Worm (Caenorhabditis elegans): ENCODE data around the gene C05D11.1.
A peak's percentile ranks its signal among the peaks of the same experiment; 100 is the strongest.

The C05D11.1 gene

DNA sequence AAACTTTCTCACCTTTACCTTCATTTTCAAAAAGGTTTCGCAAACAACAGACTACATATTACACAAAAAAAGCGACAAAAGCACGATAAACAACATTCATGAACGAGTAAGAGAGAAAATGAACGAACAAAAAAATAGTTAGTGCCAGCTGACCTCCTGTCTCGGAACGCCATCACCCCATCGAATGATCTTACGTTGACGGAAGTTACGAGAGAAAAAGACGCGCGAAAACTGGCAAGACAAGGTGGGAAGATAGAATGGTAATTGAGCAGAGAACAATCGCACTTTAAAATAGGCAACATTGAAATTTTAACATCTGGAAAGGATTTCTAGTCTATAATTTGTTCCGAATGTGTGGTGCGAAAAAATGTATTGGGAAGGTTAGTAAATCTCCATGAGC, 16.2 kb upstream of the C05D11.1 start (continued):
- TF ChIP-seq dsc-1 (tag; optimal IDR thresholded peaks at IDR 0.05) (peak; percentile 69), nhr-47 (tag; optimal IDR thresholded peaks at IDR 0.05) (no peak), skn-1 (tag; optimal IDR thresholded peaks at IDR 0.05) (no peak), C34B4.2 (tag; optimal IDR thresholded peaks at IDR 0.05) (no peak), fkh-4 (tag; optimal IDR thresholded peaks at IDR 0.05; ENCODE audit: borderline replicate concordance) (peak; percentile 42), C04F5.9 (tag; optimal IDR thresholded peaks at IDR 0.05) (no peak), nhr-19 (GFP tag; conservative IDR thresholded peaks at IDR 0.05) (peak; percentile 42), ama-1 (optimal IDR thresholded peaks at IDR 0.05) (peak; percentile 65), rnt-1 (tag; optimal IDR thresholded peaks at IDR 0.05) (peak; percentile 10), lin-15B (tag; optimal IDR thresholded peaks at IDR 0.05) (no peak), sptf-1 (tag; optimal IDR thresholded peaks at IDR 0.05) (no peak), tbx-2 (tag; optimal IDR thresholded peaks at IDR 0.05) (no peak), unc-130 (tag; optimal IDR thresholded peaks at IDR 0.05) (no peak), nhr-237 (tag; optimal IDR thresholded peaks at IDR 0.05) (no peak), ceh-90 (tag; optimal IDR thresholded peaks at IDR 0.05) (no peak), nhr-84 (tag; optimal IDR thresholded peaks at IDR 0.05) (no peak), mef-2 (tag; optimal IDR thresholded peaks at IDR 0.05) (no peak), sup-37 (GFP tag; optimal IDR thresholded peaks at IDR 0.05) (no peak), fkh-10 (GFP tag; optimal IDR thresholded peaks at IDR 0.05) (no peak), isw-1 (GFP tag; IDR thresholded peaks at IDR 0.05) (no peak), dpl-1 (GFP tag; optimal IDR thresholded peaks at IDR 0.05) (no peak), fkh-8 (tag; optimal IDR thresholded peaks at IDR 0.05) (no peak), pqm-1 (tag; optimal IDR thresholded peaks at IDR 0.05) (no peak), alr-1 (tag; optimal IDR thresholded peaks at IDR 0.05; ENCODE audit: borderline replicate concordance) (no peak), vab-15 (tag; optimal IDR thresholded peaks at IDR 0.05) (no peak), lin-14 (GFP tag; optimal IDR thresholded peaks at IDR 0.05) (peak; percentile 34), aly-2 (tag; optimal IDR thresholded peaks at IDR 0.05) (no peak), ztf-11 (tag; optimal IDR thresholded peaks at IDR 0.05) (no peak), mab-9 (GFP tag; IDR thresholded peaks at IDR 0.05) (no peak), ceh-63 (GFP tag; optimal IDR thresholded peaks at IDR 0.05) (no peak)

ce11 chrIII:6420995-6421404, 15.4 kb upstream of the C05D11.1 start:
- TF ChIP-seq lin-14 (GFP tag; optimal IDR thresholded peaks at IDR 0.05), result peak; percentile 98
- TF ChIP-seq efl-3 (GFP tag; optimal IDR thresholded peaks at IDR 0.05), result peak; percentile 61
- peak; percentile 67 for TF ChIP-seq lin-39 (tag; optimal IDR thresholded peaks at IDR 0.05)
- TF ChIP-seq skn-1 (tag; optimal IDR thresholded peaks at IDR 0.05), result peak; percentile 83
- peak; percentile 96 for TF ChIP-seq swsn-7 (tag; optimal IDR thresholded peaks at IDR 0.05)
- TF ChIP-seq isw-1 (GFP tag; IDR thresholded peaks at IDR 0.05), result peak; percentile 87
- TF ChIP-seq lsy-2 (tag; optimal IDR thresholded peaks at IDR 0.05), result peak; percentile 81 to 88
- peak; percentile 77 for TF ChIP-seq sup-37 (GFP tag; optimal IDR thresholded peaks at IDR 0.05)
- TF ChIP-seq nhr-71 (tag; optimal IDR thresholded peaks at IDR 0.05), result peak; percentile 99
- peak; percentile 77 for TF ChIP-seq zip-4 (GFP tag; optimal IDR thresholded peaks at IDR 0.05)
- TF ChIP-seq nhr-85 (tag), result peak; percentile 99
- peak; percentile 80 for TF ChIP-seq sox-4 (tag; optimal IDR thresholded peaks at IDR 0.05)
- TF ChIP-seq efl-1 (optimal IDR thresholded peaks at IDR 0.05), result peak; percentile 91 to 99
- peak; percentile 65 to 98 for TF ChIP-seq efl-1 (GFP tag; optimal IDR thresholded peaks at IDR 0.05 in 1 of 2)
- peak; percentile 22 for TF ChIP-seq hpl-2 (GFP tag; optimal IDR thresholded peaks at IDR 0.05)
- TF ChIP-seq fkh-4 (tag; optimal IDR thresholded peaks at IDR 0.05; ENCODE audit: borderline replicate concordance), result peak; percentile 77
- peak; percentile 96 for TF ChIP-seq nhr-19 (GFP tag; conservative IDR thresholded peaks at IDR 0.05)
- peak; percentile 85 for TF ChIP-seq nhr-11 (tag; optimal IDR thresholded peaks at IDR 0.05)
- peak; percentile 97 for TF ChIP-seq nhr-47 (tag; optimal IDR thresholded peaks at IDR 0.05)
- TF ChIP-seq rnt-1 (tag; optimal IDR thresholded peaks at IDR 0.05), result peak; percentile 92
- peak in 1 of 2 experiments; percentile 89 for TF ChIP-seq ztf-11 (tag; optimal IDR thresholded peaks at IDR 0.05)
- peak; percentile 87 for TF ChIP-seq egl-13 (tag; optimal IDR thresholded peaks at IDR 0.05)
- no peak for TF ChIP-seq sptf-1 (tag; optimal IDR thresholded peaks at IDR 0.05)
- peak; percentile 23 for TF ChIP-seq hlh-4 (tag; optimal IDR thresholded peaks at IDR 0.05)
- TF ChIP-seq nhr-20 (tag; optimal IDR thresholded peaks at IDR 0.05), result peak; percentile 98
- peak; percentile 60 for TF ChIP-seq fos-1 (tag; optimal IDR thresholded peaks at IDR 0.05)
- peak; percentile 68 to 98 for TF ChIP-seq mdl-1 (tag; optimal IDR thresholded peaks at IDR 0.05)
- TF ChIP-seq aly-2 (tag; optimal IDR thresholded peaks at IDR 0.05), result peak; percentile 69
- peak in 3 of 6 experiments; percentile 20 to 85 (median 78) for TF ChIP-seq elt-3 (tag; optimal IDR thresholded peaks at IDR 0.05)
- TF ChIP-seq pag-3 (tag; optimal IDR thresholded peaks at IDR 0.05; ENCODE audit: borderline replicate concordance, insufficient read depth), result no peak
- TF ChIP-seq mab-9 (GFP tag; IDR thresholded peaks at IDR 0.05), result peak; percentile 91
- TF ChIP-seq ces-1 (GFP tag; optimal IDR thresholded peaks at IDR 0.05), result no peak
- peak; percentile 83 for TF ChIP-seq unc-130 (tag; optimal IDR thresholded peaks at IDR 0.05)

All from whole organism, L1 larva.